Fruit fly (Drosophila melanogaster) whole organism, embryonic: Measurements from ENCODE around the gene Hsdl2.

Experiments used
- Ada2b ChIP-seq: fragments of 200-800 bp; sonication (Bioruptor generic); IDR thresholded peaks from 2 replicates; pipeline ENCODE4 v1.3.6; 2022; ENCODE audit warnings: missing biosample characterization, missing genetic modification characterization
- Asciz ChIP-seq: fragments of 200-800 bp; sonication (Bioruptor generic); optimal IDR thresholded peaks from 2 replicates; lab custom pipeline; 2017; ENCODE audit warnings: missing biosample characterization, mild to moderate bottlenecking, missing genetic modification characterization, missing genetic modification reagents
- Atf6 ChIP-seq: fragments of 200-800 bp; sonication (Bioruptor generic); IDR thresholded peaks from 2 replicates; pipeline ENCODE4 v1.3.6; 2022; ENCODE audit warnings: missing biosample characterization, missing genetic modification characterization
- Bgb ChIP-seq: fragments of 200-800 bp; sonication (Bioruptor generic); IDR thresholded peaks from 2 replicates; pipeline ENCODE4 v1.3.6; 2022; ENCODE audit warnings: missing biosample characterization, missing genetic modification characterization; ENCODE audit not compliant: partially characterized antibody
- C15 ChIP-seq: fragments of 200-800 bp; sonication (Bioruptor generic); IDR thresholded peaks from 3 replicates; pipeline ENCODE4 v1.3.6; 2022; ENCODE audit warnings: missing biosample characterization, missing genetic modification characterization
- CG10959 ChIP-seq: fragments of 200-800 bp; sonication (Bioruptor generic); IDR thresholded peaks from 2 replicates; pipeline ENCODE4 v1.3.6; 2022; ENCODE audit warnings: missing biosample characterization, missing genetic modification characterization
- CG11456 ChIP-seq: fragments of 200-800 bp; sonication (Bioruptor generic); IDR thresholded peaks from 3 replicates; pipeline ENCODE4 v1.3.6; 2022; ENCODE audit warnings: missing biosample characterization, missing genetic modification characterization
- CG12942 ChIP-seq: fragments of 200-800 bp; sonication (Bioruptor generic); optimal IDR thresholded peaks from 3 replicates; lab custom pipeline; 2016; ENCODE audit warnings: missing biosample characterization, missing genetic modification characterization
- CG1529 ChIP-seq: fragments of 200-800 bp; sonication (Bioruptor generic); optimal IDR thresholded peaks from 3 replicates; lab custom pipeline; 2018; ENCODE audit warnings: missing biosample characterization, missing genetic modification characterization
- CG17829 ChIP-seq: fragments of 200-800 bp; optimal IDR thresholded peaks from 2 replicates; lab custom pipeline; 2019; ENCODE audit warnings: missing biosample characterization, mild to moderate bottlenecking, missing genetic modification characterization, moderate library complexity
- CG18619 ChIP-seq: fragments of 200-800 bp; sonication (Bioruptor generic); optimal IDR thresholded peaks from 3 replicates; lab custom pipeline; 2017; ENCODE audit warnings: missing biosample characterization, mild to moderate bottlenecking, missing genetic modification characterization
- CG30020 ChIP-seq: fragments of 200-800 bp; optimal IDR thresholded peaks from 2 replicates; lab custom pipeline; 2019; ENCODE audit warnings: missing biosample characterization, mild to moderate bottlenecking, missing genetic modification characterization, moderate library complexity
- CG31388 ChIP-seq: fragments of 200-800 bp; sonication (Bioruptor generic); optimal IDR thresholded peaks from 2 replicates; lab custom pipeline; 2016; ENCODE audit warnings: missing biosample characterization, missing genetic modification characterization
- CG3847 ChIP-seq: fragments of 200-800 bp; sonication (Bioruptor generic); IDR thresholded peaks from 2 replicates; pipeline ENCODE4 v1.3.6; 2022; ENCODE audit warnings: missing biosample characterization, missing genetic modification characterization
- CG4328 ChIP-seq: fragments of 200-800 bp; sonication (Bioruptor generic); optimal IDR thresholded peaks from 3 replicates; lab custom pipeline; 2017; ENCODE audit warnings: missing biosample characterization, missing genetic modification reagents, missing genetic modification characterization
- CG4360 ChIP-seq: fragments of 200-800 bp; sonication (Bioruptor generic); IDR thresholded peaks from 2 replicates; pipeline ENCODE4 v1.3.6; 2022; ENCODE audit warnings: missing biosample characterization, missing genetic modification characterization
- CG4820 ChIP-seq: fragments of 200-800 bp; sonication (Bioruptor generic); optimal IDR thresholded peaks from 3 replicates; lab custom pipeline; 2016; ENCODE audit warnings: missing biosample characterization, missing genetic modification characterization
- CG5180 ChIP-seq: fragments of 200-800 bp; sonication (Bioruptor generic); optimal IDR thresholded peaks from 3 replicates; lab custom pipeline; 2017; ENCODE audit warnings: missing biosample characterization, missing genetic modification characterization, mild to moderate bottlenecking, moderate library complexity, missing genetic modification reagents
- CG6254 ChIP-seq: fragments of 200-800 bp; sonication (Bioruptor generic); optimal IDR thresholded peaks from 3 replicates; lab custom pipeline; 2017; ENCODE audit warnings: mild to moderate bottlenecking, missing biosample characterization, missing genetic modification reagents, missing genetic modification characterization
- CG6683 ChIP-seq: fragments of 200-800 bp; sonication (Bioruptor generic); optimal IDR thresholded peaks from 2 replicates; lab custom pipeline; 2017; ENCODE audit warnings: missing biosample characterization, mild to moderate bottlenecking, missing genetic modification characterization, missing genetic modification reagents
- CG6689 ChIP-seq: fragments of 200-800 bp; sonication (Bioruptor generic); IDR thresholded peaks from 2 replicates; pipeline ENCODE4 v1.3.6; 2022; ENCODE audit warnings: missing biosample characterization, missing genetic modification characterization
- CG7928 ChIP-seq: fragments of 200-800 bp; sonication (Bioruptor generic); optimal IDR thresholded peaks from 2 replicates; lab custom pipeline; 2017; ENCODE audit warnings: missing biosample characterization, mild to moderate bottlenecking, missing genetic modification characterization
- CG8290 ChIP-seq, 3 experiments: fragments of 200-800 bp; sonication (Bioruptor generic); optimal IDR thresholded peaks; 2 replicates each; lab custom pipeline; 2016 to 2019; ENCODE audit warnings: missing biosample characterization in 3 of 3, missing genetic modification characterization in 3 of 3, mild to moderate bottlenecking in 2 of 3, moderate library complexity in 1 of 3
- CrebB ChIP-seq: fragments of 200-800 bp; sonication (Bioruptor generic); optimal IDR thresholded peaks from 3 replicates; lab custom pipeline; 2018; ENCODE audit warnings: missing biosample characterization, mild to moderate bottlenecking, missing genetic modification characterization
- Dip2 ChIP-seq: fragments of 200-800 bp; sonication (Bioruptor generic); IDR thresholded peaks from 2 replicates; pipeline ENCODE4 v1.3.6; 2022; ENCODE audit warnings: missing biosample characterization, missing genetic modification characterization
- ERR ChIP-seq: fragments of 200-800 bp; sonication (Bioruptor generic); optimal IDR thresholded peaks from 2 replicates; lab custom pipeline; 2016; ENCODE audit warnings: missing biosample characterization, missing genetic modification characterization
- Hr51 ChIP-seq, 2 experiments: fragments of 200-800 bp; sonication (Bioruptor generic); optimal IDR thresholded peaks; 2 replicates in 1 of 2; 3 replicates in 1 of 2; lab custom pipeline; 2016 to 2018; ENCODE audit warnings: missing biosample characterization in 2 of 2, missing genetic modification characterization in 2 of 2, mild to moderate bottlenecking in 1 of 2, moderate library complexity in 1 of 2
- Meics ChIP-seq: fragments of 200-800 bp; sonication (Bioruptor generic); optimal IDR thresholded peaks from 2 replicates; lab custom pipeline; 2017; ENCODE audit warnings: missing biosample characterization, mild to moderate bottlenecking, missing genetic modification characterization
- Side ChIP-seq: fragments of 200-800 bp; sonication (Bioruptor generic); optimal IDR thresholded peaks from 2 replicates; lab custom pipeline; 2016; ENCODE audit warnings: missing biosample characterization, missing genetic modification characterization
- Usf ChIP-seq: fragments of 200-800 bp; sonication (Bioruptor generic); optimal IDR thresholded peaks from 2 replicates; lab custom pipeline; 2017; ENCODE audit warnings: missing genotype, missing biosample characterization, missing genetic modification characterization
- croc ChIP-seq: fragments of 200-800 bp; sonication (Bioruptor generic); conservative IDR thresholded peaks from 3 replicates; pipeline ENCODE4 v1.3.6; 2022; ENCODE audit warnings: missing biosample characterization, missing genetic modification characterization
- crp ChIP-seq, 2 experiments: fragments of 200-800 bp; sonication (Bioruptor generic); optimal IDR thresholded peaks; 2 replicates in 1 of 2; 3 replicates in 1 of 2; lab custom pipeline; 2017; ENCODE audit warnings: missing biosample characterization in 2 of 2, missing genetic modification characterization in 2 of 2, mild to moderate bottlenecking in 1 of 2, moderate library complexity in 1 of 2
- dan ChIP-seq: fragments of 200-800 bp; sonication (Bioruptor generic); IDR thresholded peaks from 2 replicates; pipeline ENCODE4 v1.3.6; 2022; ENCODE audit warnings: missing biosample characterization, missing genetic modification characterization
- dati ChIP-seq: fragments of 200-800 bp; sonication (Bioruptor generic); IDR thresholded peaks from 2 replicates; pipeline ENCODE4 v1.3.6; 2022; ENCODE audit warnings: missing biosample characterization, missing genetic modification characterization
- dmrt11E ChIP-seq: fragments of 200-800 bp; sonication (Bioruptor generic); optimal IDR thresholded peaks from 3 replicates; lab custom pipeline; 2018; ENCODE audit warnings: missing biosample characterization, mild to moderate bottlenecking, missing genetic modification characterization, moderate library complexity
- gsb ChIP-seq: fragments of 200-800 bp; sonication (Bioruptor generic); IDR thresholded peaks from 2 replicates; pipeline ENCODE4 v1.3.6; 2022; ENCODE audit warnings: missing biosample characterization, missing genetic modification characterization
- h ChIP-seq: fragments of >200 bp; optimal IDR thresholded peaks from 2 replicates; lab custom pipeline; 2017
- hkb ChIP-seq, 2 experiments: fragments of 200-800 bp in 1 of 2; fragments of >200 bp in 1 of 2; sonication (Bioruptor generic) in 1 of 2; IDR thresholded peaks in 1 of 2; optimal IDR thresholded peaks in 1 of 2; 2 replicates each; pipeline versions ENCODE4 v1.3.6 to Lab custom; 2017 to 2022; ENCODE audit warnings: missing biosample characterization in 1 of 2, missing genetic modification characterization in 1 of 2
- nmo ChIP-seq: fragments of 200-800 bp; sonication (Bioruptor generic); optimal IDR thresholded peaks from 2 replicates; lab custom pipeline; 2018; ENCODE audit warnings: missing biosample characterization, mild to moderate bottlenecking, missing genetic modification characterization, moderate library complexity
- org-1 ChIP-seq: fragments of 200-800 bp; sonication (Bioruptor generic); optimal IDR thresholded peaks from 2 replicates; lab custom pipeline; 2017; ENCODE audit warnings: missing biosample characterization, missing genetic modification characterization
- p53 ChIP-seq: fragments of 200-800 bp; sonication (Bioruptor generic); optimal IDR thresholded peaks from 2 replicates; lab custom pipeline; 2016; ENCODE audit warnings: missing biosample characterization, missing genetic modification characterization
- pan ChIP-seq, 4 experiments: fragments of >200 bp in 3 of 4; fragments of 200-800 bp in 1 of 4; sonication (Bioruptor generic) in 1 of 4; optimal IDR thresholded peaks in 3 of 4; IDR thresholded peaks in 1 of 4; 2 replicates each; pipeline versions ENCODE4 v1.3.6 to Lab custom; 2017 to 2022; ENCODE audit warnings: missing biosample characterization in 2 of 4, missing genetic modification characterization in 2 of 4, mixed read lengths in 1 of 4
- prd ChIP-seq, 3 experiments: fragments of >200 bp in 2 of 3; fragments of 200-800 bp in 1 of 3; sonication (Bioruptor generic) in 1 of 3; optimal IDR thresholded peaks in 2 of 3; IDR thresholded peaks in 1 of 3; 2 replicates in 2 of 3; 3 replicates in 1 of 3; pipeline versions ENCODE4 v1.3.6 to Lab custom; 2017 to 2022; ENCODE audit warnings: missing biosample characterization in 1 of 3, missing genetic modification characterization in 1 of 3
- ranshi ChIP-seq: fragments of 200-800 bp; sonication (Bioruptor generic); IDR thresholded peaks from 2 replicates; pipeline ENCODE4 v1.3.6; 2022; ENCODE audit warnings: missing biosample characterization, missing genetic modification characterization
- sens ChIP-seq: fragments of 200-800 bp; sonication (Bioruptor generic); peaks from one replicate; lab custom pipeline; 2016; ENCODE audit warnings: missing biosample characterization, missing genetic modification characterization
- stwl ChIP-seq: fragments of 200-800 bp; sonication (Bioruptor generic); optimal IDR thresholded peaks from 3 replicates; lab custom pipeline; 2018; ENCODE audit warnings: missing biosample characterization, mild to moderate bottlenecking, missing genetic modification characterization, moderate library complexity
- tgo ChIP-seq: fragments of 200-800 bp; sonication (Bioruptor generic); IDR thresholded peaks from 3 replicates; pipeline ENCODE4 v1.3.6; 2022; ENCODE audit warnings: missing biosample characterization, missing genetic modification characterization
- ttk ChIP-seq: fragments of 200-800 bp; sonication (Bioruptor generic); IDR thresholded peaks from 2 replicates; pipeline ENCODE4 v2.1.2; 2022; ENCODE audit warnings: missing biosample characterization, missing genetic modification characterization
- vvl ChIP-seq: fragments of 200-800 bp; sonication (Bioruptor generic); IDR thresholded peaks from 2 replicates; pipeline ENCODE4 v1.3.6; 2022; ENCODE audit warnings: missing biosample characterization, missing genetic modification characterization

Hsdl2 gene

DNA sequence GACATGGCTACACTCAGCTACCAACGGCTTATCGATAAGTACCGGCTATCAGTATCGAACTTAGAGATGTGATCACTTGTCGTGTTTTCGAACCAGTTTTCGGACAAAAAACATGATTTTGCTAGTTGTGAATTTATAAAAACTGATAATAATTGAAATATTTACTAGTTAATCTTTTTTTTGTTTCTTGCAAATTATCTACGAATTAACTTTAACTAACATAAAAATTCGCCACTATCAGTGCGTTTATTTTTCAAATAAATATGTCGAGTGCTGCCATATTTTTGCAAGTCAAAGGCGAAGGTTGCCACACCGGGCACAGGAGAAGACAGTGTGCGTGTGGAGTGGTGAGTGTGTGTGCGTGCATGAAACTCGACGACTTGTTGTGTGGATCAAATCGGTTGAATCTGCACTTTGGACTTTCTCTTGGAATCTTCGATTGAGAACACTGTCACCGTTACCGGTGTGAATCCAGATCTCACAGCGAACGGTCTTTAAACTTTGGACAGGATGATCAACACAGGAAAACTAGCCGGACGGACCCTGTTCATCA is at the start of gene Hsdl2 (continued):
- TF ChIP-seq Atf6 (GFP tag; lab: Robert Waterston, UW) (no peak), hkb (optimal IDR thresholded peaks at IDR 0.05; lab: Kevin White, UChicago) (peak; percentile 52), hkb (GFP tag; IDR thresholded peaks at IDR 0.05; lab: Robert Waterston, UW) (peak; percentile 46; the same call in 1 of the 2 replicates), Usf (GFP tag; lab: Kevin White, UChicago) (no peak), dmrt11E (tag; lab: Kevin White, UChicago) (no peak), CG4360 (GFP tag; lab: Robert Waterston, UW) (no peak), Asciz (GFP tag; lab: Kevin White, UChicago) (no peak), prd (optimal IDR thresholded peaks at IDR 0.05; lab: Kevin White, UChicago) (no peak), prd (GFP tag; IDR thresholded peaks at IDR 0.05; lab: Robert Waterston, UW) (peak; percentile 70), CG30020 (tag; lab: Kevin White, UChicago) (no peak), CrebB (tag; lab: Kevin White, UChicago) (no peak), CG6683 (GFP tag; lab: Kevin White, UChicago) (no peak), ERR (GFP tag; lab: Kevin White, UChicago) (no peak), p53 (GFP tag; lab: Kevin White, UChicago) (no peak), Dip2 (GFP tag; lab: Robert Waterston, UW) (no peak), sens (GFP tag; lab: Kevin White, UChicago) (peak; percentile 91), crp (GFP tag; optimal IDR thresholded peaks at IDR 0.05; lab: Kevin White, UChicago) (peak in 1 of 2 experiments; percentile 21), CG18619 (GFP tag; lab: Kevin White, UChicago) (no peak), h (no peak), Side (no peak), dati (no peak), org-1 (GFP tag; lab: Kevin White, UChicago) (no peak), dan (no peak), CG3847 (GFP tag; lab: Robert Waterston, UW) (peak; percentile 77), ranshi (GFP tag; lab: Robert Waterston, UW) (no peak), pan (optimal IDR thresholded peaks at IDR 0.05; lab: Kevin White, UChicago) (no peak), pan (GFP tag; optimal IDR thresholded peaks at IDR 0.05 in 1 of 2, IDR thresholded peaks at IDR 0.05 in 1 of 2) (peak in 1 of 2 experiments; percentile 54), nmo (peak; percentile 38), vvl (GFP tag; lab: Robert Waterston, UW) (0 out of 2 replicates have a peak, but pooled peaks have one; percentile 42), CG31388 (no peak), CG6689 (GFP tag; lab: Robert Waterston, UW) (peak; percentile 42), Bgb (GFP tag; lab: Robert Waterston, UW) (peak; percentile 64), ttk (no peak), CG12942 (GFP tag; lab: Kevin White, UChicago) (no peak), CG5180 (GFP tag; lab: Kevin White, UChicago) (peak; percentile 45), Meics (peak; percentile 96), CG4328 (GFP tag; lab: Kevin White, UChicago) (no peak), CG10959 (GFP tag; lab: Robert Waterston, UW) (no peak), CG6254 (no peak), Hr51 (GFP tag; optimal IDR thresholded peaks at IDR 0.05; lab: Kevin White, UChicago) (no peak), CG11456 (GFP tag; lab: Robert Waterston, UW) (0 out of 3 replicates have a peak, but pooled peaks have one; percentile 45), C15 (GFP tag; lab: Robert Waterston, UW) (no peak), CG1529 (GFP tag; lab: Kevin White, UChicago) (no peak), CG7928 (no peak), croc (GFP tag; lab: Robert Waterston, UW) (no peak), CG17829 (tag; lab: Kevin White, UChicago) (no peak), stwl (tag; lab: Kevin White, UChicago) (peak; percentile 15), CG4820 (GFP tag; lab: Kevin White, UChicago) (peak; percentile 23), Ada2b (peak; percentile 60), CG8290 (GFP tag; optimal IDR thresholded peaks at IDR 0.05; lab: Kevin White, UChicago) (no peak), CG8290 (tag; optimal IDR thresholded peaks at IDR 0.05; lab: Kevin White, UChicago) (no peak), tgo (GFP tag; lab: Robert Waterston, UW) (peak; percentile 48; the same call in 2 of the 3 replicates), gsb (GFP tag; lab: Robert Waterston, UW) (no peak)
